Fruit fly (Drosophila melanogaster) whole organism, pupa: ENCODE results near the gene Rbp.
A peak's percentile ranks its signal among the peaks of the same experiment; 100 is the strongest.

ENCODE experiments used
- CG10348 ChIP-seq: fragments of 200-800 bp; sonication (Bioruptor generic); IDR thresholded peaks from 2 replicates; pipeline ENCODE4 v1.3.6; 2022; ENCODE audit warnings: missing biosample characterization, missing genetic modification characterization
- CG12605 ChIP-seq: fragments of 200-800 bp; sonication (Bioruptor generic); IDR thresholded peaks from 2 replicates; pipeline ENCODE4 v1.3.6; 2022; ENCODE audit warnings: missing biosample characterization, missing genetic modification characterization
- CG13204 ChIP-seq: fragments of 200-800 bp; sonication (Bioruptor generic); optimal IDR thresholded peaks from 2 replicates; lab custom pipeline; 2018; ENCODE audit warnings: missing biosample characterization, mild to moderate bottlenecking, missing genetic modification characterization, moderate library complexity
- CG14655 ChIP-seq: fragments of 200-800 bp; sonication (Bioruptor generic); optimal IDR thresholded peaks from 3 replicates; lab custom pipeline; 2017; ENCODE audit warnings: mild to moderate bottlenecking, missing biosample characterization, missing genetic modification reagents, missing genetic modification characterization
- CG15710 ChIP-seq: fragments of 200-800 bp; sonication (Bioruptor generic); optimal IDR thresholded peaks from 2 replicates; lab custom pipeline; 2018; ENCODE audit warnings: missing biosample characterization, mild to moderate bottlenecking, missing genetic modification characterization, moderate library complexity
- CG17806 ChIP-seq: fragments of 200-800 bp; sonication (Bioruptor generic); optimal IDR thresholded peaks from 2 replicates; lab custom pipeline; 2018; ENCODE audit warnings: missing biosample characterization, mild to moderate bottlenecking, missing genetic modification characterization, moderate library complexity
- CG32121 ChIP-seq: fragments of 200-800 bp; sonication (Bioruptor generic); IDR thresholded peaks from 2 replicates; pipeline ENCODE4 v1.3.6; 2022; ENCODE audit warnings: missing biosample characterization, missing genetic modification characterization
- CG34367 ChIP-seq: fragments of 200-800 bp; sonication (Bioruptor generic); optimal IDR thresholded peaks from 2 replicates; lab custom pipeline; 2018; ENCODE audit warnings: missing biosample characterization, mild to moderate bottlenecking, missing genetic modification characterization
- CG4496 ChIP-seq: fragments of 200-800 bp; sonication (Bioruptor generic); IDR thresholded peaks from 3 replicates; pipeline ENCODE4 v1.3.6; 2022; ENCODE audit warnings: missing biosample characterization, missing genetic modification characterization
- CG8159 ChIP-seq: fragments of 200-800 bp; sonication (Bioruptor generic); optimal IDR thresholded peaks from 3 replicates; lab custom pipeline; 2018; ENCODE audit warnings: missing biosample characterization, mild to moderate bottlenecking, missing genetic modification characterization, moderate library complexity
- CG8301 ChIP-seq: fragments of 200-800 bp; sonication (Bioruptor generic); optimal IDR thresholded peaks from 2 replicates; lab custom pipeline; 2018; ENCODE audit warnings: missing biosample characterization, mild to moderate bottlenecking, missing genetic modification characterization
- CG9948 ChIP-seq: fragments of 200-800 bp; sonication (Bioruptor generic); optimal IDR thresholded peaks from 2 replicates; lab custom pipeline; 2018; ENCODE audit warnings: missing biosample characterization, mild to moderate bottlenecking, missing genetic modification characterization, moderate library complexity
- D1 ChIP-seq: fragments of 200-800 bp; sonication (Bioruptor generic); optimal IDR thresholded peaks from 2 replicates; lab custom pipeline; 2018; ENCODE audit warnings: missing biosample characterization, mild to moderate bottlenecking, missing genetic modification characterization, moderate library complexity
- EcR ChIP-seq: fragments of 200-800 bp; sonication (Bioruptor generic); optimal IDR thresholded peaks from 3 replicates; lab custom pipeline; 2019; ENCODE audit warnings: missing biosample characterization, missing genetic modification characterization, mild to moderate bottlenecking, moderate library complexity, missing genetic modification reagents
- Ets98B ChIP-seq: fragments of 200-800 bp; sonication (Bioruptor generic); IDR thresholded peaks from 2 replicates; pipeline ENCODE4 v1.3.6; 2022; ENCODE audit warnings: missing biosample characterization, missing genetic modification characterization
- Pif1A ChIP-seq: fragments of 200-800 bp; sonication (Bioruptor generic); optimal IDR thresholded peaks from 3 replicates; lab custom pipeline; 2016; ENCODE audit warnings: missing biosample characterization, missing genetic modification characterization
- Pif1B ChIP-seq: fragments of 200-800 bp; sonication (Bioruptor generic); optimal IDR thresholded peaks from 3 replicates; lab custom pipeline; 2016; ENCODE audit warnings: missing biosample characterization, missing genetic modification characterization
- Snoo ChIP-seq: fragments of 200-800 bp; sonication (Bioruptor generic); optimal IDR thresholded peaks from 3 replicates; lab custom pipeline; 2017; ENCODE audit warnings: missing biosample characterization, mild to moderate bottlenecking, missing genetic modification characterization, inconsistent platforms
- fd96Ca ChIP-seq: fragments of 200-800 bp; sonication (Bioruptor generic); IDR thresholded peaks from 3 replicates; pipeline ENCODE4 v1.3.6; 2022; ENCODE audit warnings: missing biosample characterization, missing genetic modification characterization
- gl ChIP-seq: fragments of 200-800 bp; sonication (Bioruptor generic); optimal IDR thresholded peaks from 2 replicates; lab custom pipeline; 2018; ENCODE audit warnings: missing biosample characterization, mild to moderate bottlenecking, missing genetic modification characterization
- rn ChIP-seq: fragments of 200-800 bp; sonication (Bioruptor generic); IDR thresholded peaks from 2 replicates; pipeline ENCODE4 v1.3.6; 2022; ENCODE audit warnings: missing biosample characterization, missing genetic modification characterization

The Rbp gene

DNA sequence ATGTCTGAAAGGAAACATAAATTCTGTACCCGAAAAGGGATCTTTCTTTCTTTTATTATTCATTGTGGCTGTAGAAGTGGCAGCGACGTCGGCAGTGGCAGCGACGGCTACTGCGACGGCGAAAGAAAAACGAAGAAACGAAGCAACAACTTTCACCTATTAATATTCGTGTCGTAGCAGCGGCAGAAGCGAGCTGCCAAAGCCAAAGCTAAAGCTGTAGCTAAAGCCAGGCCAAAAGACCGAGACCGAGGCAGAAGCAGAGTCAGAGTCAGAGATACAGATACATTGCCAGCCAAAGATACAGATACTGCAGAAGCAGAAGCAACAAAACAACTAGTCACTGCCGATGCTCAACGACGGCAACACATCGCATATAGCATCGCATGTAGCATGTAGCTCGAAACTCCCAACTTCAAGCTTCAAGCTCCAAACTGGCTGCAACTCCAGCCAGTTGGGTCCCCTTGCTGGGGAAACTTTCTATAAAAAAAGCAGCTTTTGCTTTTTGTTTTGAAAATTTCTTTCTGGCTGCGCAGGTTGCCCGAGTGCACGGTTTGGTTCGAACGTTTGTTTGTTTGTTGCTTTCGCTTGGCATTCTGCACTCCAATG, 59.0 kb downstream of the Rbp start:
- no peak for TF ChIP-seq CG10348
- TF ChIP-seq Pif1B: no peak
- TF ChIP-seq Ets98B (GFP tag; lab: Robert Waterston, UW): no peak
- TF ChIP-seq, all 21 proteins: peak for 0

DNA sequence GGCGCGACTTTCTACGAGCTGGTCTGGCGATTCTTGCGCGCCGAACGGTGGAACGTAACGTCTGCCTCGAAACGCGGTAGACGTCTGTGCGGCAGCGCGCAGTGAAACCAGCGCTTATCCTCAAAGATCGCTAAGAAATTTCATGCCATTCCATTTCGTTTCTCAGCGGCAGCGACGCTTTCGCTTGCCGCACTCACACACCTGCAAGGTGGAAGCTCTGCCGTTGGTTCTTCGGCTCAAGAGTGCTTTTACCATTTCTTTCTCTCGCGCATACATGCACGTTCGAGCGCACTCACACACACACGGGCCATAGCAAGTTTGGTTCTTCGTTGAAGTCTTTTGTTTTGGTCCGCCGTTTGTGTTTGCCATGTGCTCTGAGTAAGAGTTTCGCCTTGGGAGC, 60.2 kb downstream of the Rbp start, which contains the start of gene CG6118:
Gene CG6118, minus strand, starts transcription at position 63 of the 400 bp plus-strand sequence.
- TF ChIP-seq CG4496 (GFP tag; lab: Robert Waterston, UW) (0 out of 3 replicates have a peak, but pooled peaks have one; percentile 30), CG10348 (no peak)

DNA sequence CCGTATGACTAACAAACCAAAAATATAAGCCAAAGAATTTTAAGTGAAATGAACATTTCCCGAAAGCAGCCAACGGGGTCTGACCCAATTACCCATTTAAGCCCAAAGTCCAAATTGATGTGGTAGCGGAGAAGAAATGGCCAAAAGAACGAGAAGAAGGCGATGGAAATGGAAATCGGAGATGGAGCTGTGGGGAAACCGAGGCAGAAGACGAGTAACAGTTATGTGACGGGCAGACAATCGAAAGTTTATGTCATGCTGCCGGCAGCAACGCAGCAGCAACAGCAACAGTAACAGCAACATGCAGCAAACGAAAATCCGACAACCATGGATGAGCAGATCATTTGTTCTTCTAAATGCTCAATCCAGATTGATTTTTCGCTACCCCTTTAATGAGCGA, 62.4 kb downstream of the Rbp start:
- TF ChIP-seq rn (GFP tag; lab: Robert Waterston, UW): no peak
- no peak for TF ChIP-seq CG13204 (GFP tag; lab: Kevin White, UChicago)
- no peak for TF ChIP-seq CG17806 (tag; lab: Kevin White, UChicago)
- TF ChIP-seq fd96Ca (GFP tag; lab: Robert Waterston, UW): no peak
- no peak for TF ChIP-seq gl (tag; lab: Kevin White, UChicago)
- no peak for TF ChIP-seq Pif1A (GFP tag; lab: Kevin White, UChicago)
- no peak for TF ChIP-seq CG8301 (tag; lab: Kevin White, UChicago)
- no peak for TF ChIP-seq CG4496 (GFP tag; lab: Robert Waterston, UW)
- TF ChIP-seq CG14655: no peak
- no peak for TF ChIP-seq CG9948 (tag; lab: Kevin White, UChicago)
- no peak for TF ChIP-seq CG32121 (GFP tag; lab: Robert Waterston, UW)
- no peak for TF ChIP-seq Ets98B (GFP tag; lab: Robert Waterston, UW)
- TF ChIP-seq CG12605 (GFP tag; lab: Robert Waterston, UW): no peak
- no peak for TF ChIP-seq CG8159 (tag; lab: Kevin White, UChicago)
- no peak for TF ChIP-seq D1 (tag; lab: Kevin White, UChicago)
- TF ChIP-seq EcR: no peak

DNA sequence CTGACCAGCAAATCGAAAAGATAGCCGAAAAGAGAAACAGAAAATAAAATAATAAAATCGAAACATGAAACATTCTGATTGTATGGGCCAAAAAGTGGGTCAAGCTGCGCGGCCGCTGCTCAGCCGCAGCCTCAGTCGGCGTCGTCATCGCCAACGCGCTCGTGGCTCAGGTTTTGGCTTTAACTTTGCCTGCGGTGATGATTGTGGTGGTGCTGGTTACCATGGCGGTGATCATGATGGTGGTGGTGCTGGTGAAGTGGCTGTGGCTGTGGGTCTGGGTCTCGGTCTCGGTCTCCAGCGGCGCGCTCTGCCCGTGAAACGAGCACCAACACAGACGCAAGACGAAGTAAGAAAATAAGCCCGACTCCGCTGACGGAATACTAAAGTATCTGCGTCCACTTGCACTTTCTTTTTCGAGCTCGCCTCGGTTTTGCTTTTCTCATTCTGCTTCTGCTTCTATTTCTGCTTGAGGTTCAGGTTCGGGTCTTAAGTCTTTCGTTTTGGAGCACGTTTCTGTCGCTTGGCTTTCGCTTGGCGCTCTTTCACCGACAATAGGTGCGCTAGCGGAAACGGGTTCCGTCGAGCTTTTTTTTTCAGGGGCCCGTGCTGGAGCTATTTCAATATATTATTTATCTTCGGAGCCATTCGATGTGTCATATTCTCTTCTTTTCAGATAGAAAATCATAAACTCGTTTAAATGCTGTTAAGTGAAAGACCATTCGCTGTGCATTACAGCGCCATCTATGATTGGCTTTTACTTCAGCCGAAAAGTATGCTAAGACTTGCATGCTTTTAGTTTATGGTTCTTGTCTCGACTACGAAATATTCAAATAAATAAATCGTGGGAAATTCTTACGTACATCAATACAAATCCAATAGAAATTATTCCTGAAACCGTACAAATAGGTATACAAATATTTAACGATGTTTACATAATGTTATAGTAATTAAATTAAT, 63.3 kb downstream of the Rbp start:
- peak; percentile 23 for TF ChIP-seq Snoo (tag; lab: Kevin White, UChicago)
- peak; percentile 29; the same call in 1 of the 3 replicates for TF ChIP-seq CG4496 (GFP tag; lab: Robert Waterston, UW)
- TF ChIP-seq CG12605 (GFP tag; lab: Robert Waterston, UW): no peak
- TF ChIP-seq CG17806 (tag; lab: Kevin White, UChicago): no peak
- peak; percentile 87 for TF ChIP-seq D1 (tag; lab: Kevin White, UChicago)
- peak; percentile 20 for TF ChIP-seq CG14655

DNA sequence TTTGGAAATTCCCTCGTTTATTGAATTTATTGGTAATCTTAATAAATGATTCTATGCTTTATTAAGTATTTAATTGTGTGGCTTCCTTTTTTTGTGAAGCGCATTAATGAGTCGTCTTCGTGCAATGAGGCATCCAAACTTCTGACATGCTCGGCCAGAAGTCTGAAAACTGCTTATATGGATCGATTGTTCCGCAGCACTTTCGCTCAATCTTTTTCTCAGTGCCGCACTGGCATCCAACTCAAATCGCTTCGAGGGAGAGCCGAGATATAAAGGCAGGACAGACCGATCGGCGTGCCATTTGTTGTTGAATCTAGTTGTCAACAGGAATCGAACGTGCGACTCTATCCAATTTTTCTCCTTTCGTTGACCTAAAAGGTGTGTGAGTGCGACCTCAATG, 65.2 kb downstream of the Rbp start, which contains the start of gene Act88F:
Gene Act88F, plus strand, starts transcription at position 301 of the 400 bp plus-strand sequence.
- TF ChIP-seq CG15710 (tag; lab: Kevin White, UChicago) (no peak), CG9948 (tag; lab: Kevin White, UChicago) (no peak), CG32121 (GFP tag; lab: Robert Waterston, UW) (no peak), CG8301 (tag; lab: Kevin White, UChicago) (no peak), EcR (no peak), CG17806 (tag; lab: Kevin White, UChicago) (no peak), CG8159 (tag; lab: Kevin White, UChicago) (no peak), D1 (tag; lab: Kevin White, UChicago) (no peak), CG13204 (GFP tag; lab: Kevin White, UChicago) (no peak), CG12605 (GFP tag; lab: Robert Waterston, UW) (no peak)

DNA sequence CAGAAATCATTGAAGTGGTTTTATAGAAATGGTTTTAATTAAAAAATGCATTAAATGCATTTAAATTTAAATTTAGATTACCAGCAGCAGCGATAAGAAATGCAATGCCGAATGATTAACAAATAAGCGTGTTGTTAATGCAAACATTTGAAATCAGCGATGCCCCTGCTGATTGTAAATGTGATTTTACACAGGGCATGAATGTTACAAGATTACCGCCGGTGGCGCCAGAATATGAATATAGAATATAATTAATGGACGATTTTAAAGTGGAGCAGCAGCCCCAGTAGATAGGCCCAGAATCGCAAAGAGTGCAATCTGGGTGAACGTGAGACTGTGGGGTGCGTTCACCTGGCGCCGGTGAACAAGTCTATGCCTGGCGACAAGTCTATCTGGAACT, 71.7 kb downstream of the Rbp start:
- TF ChIP-seq EcR (no peak), CG13204 (GFP tag; lab: Kevin White, UChicago) (no peak), CG9948 (tag; lab: Kevin White, UChicago) (no peak), CG12605 (GFP tag; lab: Robert Waterston, UW) (no peak), Pif1A (GFP tag; lab: Kevin White, UChicago) (no peak), CG8301 (tag; lab: Kevin White, UChicago) (no peak), CG10348 (no peak), CG32121 (GFP tag; lab: Robert Waterston, UW) (no peak), CG8159 (tag; lab: Kevin White, UChicago) (no peak)

DNA sequence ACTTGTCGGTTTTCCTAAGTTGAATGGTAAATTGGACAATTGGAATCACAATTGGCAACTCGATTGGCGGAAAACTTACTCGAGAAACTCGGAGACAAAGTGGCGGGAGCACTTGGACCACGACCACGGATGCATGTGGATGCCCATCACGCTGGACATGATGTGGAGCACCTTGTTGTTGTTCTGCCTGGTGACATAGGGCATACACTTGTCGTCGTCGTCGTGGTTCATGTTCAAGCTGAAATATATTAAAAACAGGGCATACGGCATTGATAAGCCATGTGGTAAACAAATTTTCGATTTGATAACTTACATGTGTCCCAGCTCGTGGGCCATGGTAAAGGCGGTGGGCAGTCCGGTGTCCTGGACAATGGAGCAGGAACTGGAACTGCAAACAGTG, 73.4 kb downstream of the Rbp start:
- TF ChIP-seq D1 (tag; lab: Kevin White, UChicago) (no peak), Pif1A (GFP tag; lab: Kevin White, UChicago) (no peak), CG15710 (tag; lab: Kevin White, UChicago) (no peak), CG12605 (GFP tag; lab: Robert Waterston, UW) (no peak), CG13204 (GFP tag; lab: Kevin White, UChicago) (no peak), Pif1B (no peak), EcR (no peak), CG8159 (tag; lab: Kevin White, UChicago) (no peak), CG34367 (tag; lab: Kevin White, UChicago) (no peak), CG4496 (GFP tag; lab: Robert Waterston, UW) (no peak), CG32121 (GFP tag; lab: Robert Waterston, UW) (no peak), Snoo (tag; lab: Kevin White, UChicago) (no peak), CG10348 (no peak), fd96Ca (GFP tag; lab: Robert Waterston, UW) (no peak), Ets98B (GFP tag; lab: Robert Waterston, UW) (no peak), CG8301 (tag; lab: Kevin White, UChicago) (no peak), rn (GFP tag; lab: Robert Waterston, UW) (no peak), CG9948 (tag; lab: Kevin White, UChicago) (no peak)
